Fruit fly (Drosophila melanogaster): Measurements from ENCODE around the gene CG32269.

CG32269 gene

DNA sequence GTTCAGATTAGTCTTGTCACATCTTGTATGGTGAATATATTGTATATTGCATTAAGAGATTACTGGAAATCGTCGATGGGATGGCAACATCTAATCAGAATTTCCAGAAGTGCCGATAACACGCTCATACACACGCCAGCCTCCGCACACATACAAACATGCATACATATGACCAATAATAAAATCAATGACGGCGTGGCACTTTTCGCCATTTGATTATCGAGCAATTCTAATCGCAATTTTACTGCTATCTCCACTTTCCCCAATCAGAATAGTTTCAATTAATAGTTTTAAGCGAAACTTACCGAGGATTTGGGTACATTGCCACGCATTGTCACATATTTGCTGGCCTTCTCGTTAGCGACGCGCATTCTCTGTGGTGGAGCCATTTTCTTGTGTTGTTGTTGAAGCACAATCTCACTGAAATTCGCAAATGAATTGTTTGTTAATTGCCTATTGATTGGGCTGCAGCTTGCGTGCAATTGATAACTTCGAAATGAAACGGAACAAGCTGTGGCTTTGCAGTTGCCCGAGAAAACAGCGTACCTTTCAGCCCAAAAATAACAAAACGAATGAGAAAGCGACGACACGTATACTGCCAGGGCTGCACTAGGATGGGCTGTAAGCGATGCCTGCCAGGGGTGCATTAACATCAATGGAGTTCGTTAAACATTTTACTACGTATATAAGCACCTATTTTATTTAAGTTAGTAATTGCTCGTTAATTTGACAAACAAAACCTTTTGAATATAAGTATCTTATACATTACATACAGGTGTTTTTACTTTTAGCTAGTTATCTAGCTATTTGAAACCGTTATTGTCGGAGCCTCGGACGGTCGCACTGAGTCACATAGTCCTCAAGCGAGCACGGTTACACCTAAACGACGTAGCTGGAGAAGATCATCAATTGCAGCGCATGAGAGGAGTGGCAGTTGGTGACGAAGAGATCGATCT, 10.1 kb downstream of the CG32269 start, which contains the start of the genes CG32276 and gry (continued):
- TF ChIP-seq ash1 (GFP tag; optimal IDR thresholded peaks at IDR 0.05) = no peak
- no peak for TF ChIP-seq Hr78 (GFP tag; optimal IDR thresholded peaks at IDR 0.05)
- TF ChIP-seq hb (GFP tag; IDR thresholded peaks at IDR 0.05; ENCODE audit: partially characterized antibody) = no peak
- TF ChIP-seq h (optimal IDR thresholded peaks at IDR 0.05) = no peak
- peak in 1 of 2 experiments; percentile 91 for TF ChIP-seq insv (GFP tag; optimal IDR thresholded peaks at IDR 0.05)
- TF ChIP-seq pita (GFP tag; optimal IDR thresholded peaks at IDR 0.05) = no peak
- TF ChIP-seq Chrac-16 (GFP tag; optimal IDR thresholded peaks at IDR 0.05) = peak; percentile 79
- peak; percentile 85 for TF ChIP-seq CG9437 (GFP tag; optimal IDR thresholded peaks at IDR 0.05)
- TF ChIP-seq Hr39 (optimal IDR thresholded peaks at IDR 0.05) = no peak
- TF ChIP-seq CG17385 (GFP tag; optimal IDR thresholded peaks at IDR 0.05) = peak; percentile 64
- peak; percentile 87 for TF ChIP-seq CG17829 (tag; optimal IDR thresholded peaks at IDR 0.05)
- TF ChIP-seq CG34224 (GFP tag; IDR thresholded peaks at IDR 0.05; ENCODE audit: partially characterized antibody) = no peak; the same call in 2 of the 3 replicates
- peak; percentile 42 for TF ChIP-seq exex (tag; optimal IDR thresholded peaks at IDR 0.05)
- TF ChIP-seq ap (GFP tag; IDR thresholded peaks at IDR 0.05) = peak; percentile 82
- TF ChIP-seq CG16779 (GFP tag; IDR thresholded peaks at IDR 0.05) = no peak
- TF ChIP-seq ab (GFP tag; optimal IDR thresholded peaks at IDR 0.05) = peak; percentile 52
- no peak for TF ChIP-seq croc (GFP tag; conservative IDR thresholded peaks at IDR 0.05)
- TF ChIP-seq CG13424 (tag; optimal IDR thresholded peaks at IDR 0.05) = peak; percentile 84
- TF ChIP-seq Dip2 (GFP tag; IDR thresholded peaks at IDR 0.05) = no peak
- peak; percentile 79 for TF ChIP-seq pho (GFP tag; optimal IDR thresholded peaks at IDR 0.05)
- TF ChIP-seq grn (GFP tag; optimal IDR thresholded peaks at IDR 0.05) = no peak
- no peak; the same call in 2 of the 3 replicates for TF ChIP-seq HLH4C (GFP tag; IDR thresholded peaks at IDR 0.05; ENCODE audit: partially characterized antibody)
- peak; percentile 45; the same call in 1 of the 2 replicates for TF ChIP-seq seq (GFP tag; IDR thresholded peaks at IDR 0.05)
- TF ChIP-seq CG14710 (tag; optimal IDR thresholded peaks at IDR 0.05) = peak; percentile 91
- peak; percentile 90 for TF ChIP-seq CG2120 (GFP tag; optimal IDR thresholded peaks at IDR 0.05)
- peak; percentile 60 for TF ChIP-seq CG8388 (GFP tag; optimal IDR thresholded peaks at IDR 0.05)
- no peak for TF ChIP-seq nau (GFP tag; optimal IDR thresholded peaks at IDR 0.05)
- TF ChIP-seq gro (GFP tag; optimal IDR thresholded peaks at IDR 0.05) = no peak
- TF ChIP-seq CG11456 (GFP tag; IDR thresholded peaks at IDR 0.05) = peak; percentile 82
- no peak for TF ChIP-seq Doc2 (GFP tag; IDR thresholded peaks at IDR 0.05)
- TF ChIP-seq pnt (GFP tag; optimal IDR thresholded peaks at IDR 0.05) = peak; percentile 61
- TF ChIP-seq CG12219 (GFP tag; optimal IDR thresholded peaks at IDR 0.05) = peak; percentile 51
- TF ChIP-seq CG5245 (GFP tag; optimal IDR thresholded peaks at IDR 0.05) = peak; percentile 70
- TF ChIP-seq prd (optimal IDR thresholded peaks at IDR 0.05) = no peak
- TF ChIP-seq prd (GFP tag; IDR thresholded peaks at IDR 0.05) = peak; percentile 82
- TF ChIP-seq usp (GFP tag; optimal IDR thresholded peaks at IDR 0.05) = no peak
- peak; percentile 85 for TF ChIP-seq zfh2 (GFP tag; optimal IDR thresholded peaks at IDR 0.05)
- TF ChIP-seq MBD-R2 (GFP tag; IDR thresholded peaks at IDR 0.05) = peak; percentile 85
- peak; percentile 36 for TF ChIP-seq pb (GFP tag; optimal IDR thresholded peaks at IDR 0.05)
- peak; percentile 86 for TF ChIP-seq CG4617 (GFP tag; optimal IDR thresholded peaks at IDR 0.05; ENCODE audit: borderline replicate concordance)
- TF ChIP-seq ewg (GFP tag; optimal IDR thresholded peaks at IDR 0.05) = peak; percentile 72
- TF ChIP-seq Oaz (GFP tag; IDR thresholded peaks at IDR 0.05) = peak; percentile 60
- peak; percentile 66; the same call in 2 of the 3 replicates for TF ChIP-seq ci (GFP tag; IDR thresholded peaks at IDR 0.05)
- TF ChIP-seq crc (GFP tag; optimal IDR thresholded peaks at IDR 0.05) = peak; percentile 48
- peak; percentile 73 for TF ChIP-seq lbe (GFP tag; optimal IDR thresholded peaks at IDR 0.05)
- peak; percentile 14; the same call in 1 of the 2 replicates for TF ChIP-seq Rx (GFP tag; IDR thresholded peaks at IDR 0.05)
- TF ChIP-seq sim (GFP tag; IDR thresholded peaks at IDR 0.05) = no peak
- peak; percentile 79 for TF ChIP-seq Antp (GFP tag; optimal IDR thresholded peaks at IDR 0.05)
- no peak for TF ChIP-seq kni (GFP tag; optimal IDR thresholded peaks at IDR 0.05)
